Fruit fly (Drosophila melanogaster) whole organism, embryonic: Measurements from ENCODE around the gene acj6.

ENCODE experiments used
- Asciz ChIP-seq: fragments of 200-800 bp; sonication (Bioruptor generic); optimal IDR thresholded peaks from 2 replicates; lab custom pipeline; 2017; ENCODE audit warnings: missing biosample characterization, mild to moderate bottlenecking, missing genetic modification characterization, missing genetic modification reagents
- CG10979 ChIP-seq: fragments of 200-800 bp; sonication (Bioruptor generic); optimal IDR thresholded peaks from 2 replicates; lab custom pipeline; 2018; ENCODE audit warnings: missing biosample characterization, mild to moderate bottlenecking, missing genetic modification characterization, moderate library complexity
- CG11247 ChIP-seq: fragments of 200-800 bp; sonication (Bioruptor generic); IDR thresholded peaks from 2 replicates; pipeline ENCODE4 v1.3.6; 2022; ENCODE audit warnings: missing biosample characterization, missing genetic modification characterization
- CG12219 ChIP-seq: fragments of 200-800 bp; sonication (Bioruptor generic); optimal IDR thresholded peaks from 3 replicates; lab custom pipeline; 2018; ENCODE audit warnings: missing biosample characterization, mild to moderate bottlenecking, missing genetic modification characterization
- CG13296 ChIP-seq: fragments of 200-800 bp; sonication (Bioruptor generic); optimal IDR thresholded peaks from 3 replicates; lab custom pipeline; 2018; ENCODE audit warnings: missing biosample characterization, mild to moderate bottlenecking, missing genetic modification characterization
- CG1602 ChIP-seq: fragments of 200-800 bp; sonication (Bioruptor generic); optimal IDR thresholded peaks from 3 replicates; lab custom pipeline; 2016; ENCODE audit warnings: missing biosample characterization, missing genetic modification characterization
- CG16779 ChIP-seq: fragments of 200-800 bp; sonication (Bioruptor generic); IDR thresholded peaks from 2 replicates; pipeline ENCODE4 v1.3.6; 2022; ENCODE audit warnings: missing biosample characterization, missing genetic modification characterization
- CG1792 ChIP-seq: fragments of 200-800 bp; sonication (Bioruptor generic); optimal IDR thresholded peaks from 2 replicates; lab custom pipeline; 2016; ENCODE audit warnings: missing biosample characterization, missing genetic modification characterization
- CG1832 ChIP-seq: fragments of 200-800 bp; sonication (Bioruptor generic); optimal IDR thresholded peaks from 2 replicates; lab custom pipeline; 2017; ENCODE audit warnings: missing biosample characterization, mild to moderate bottlenecking, missing genetic modification characterization, inconsistent platforms
- CG2712 ChIP-seq: fragments of 200-800 bp; optimal IDR thresholded peaks from 3 replicates; lab custom pipeline; 2019; ENCODE audit warnings: missing biosample characterization, mild to moderate bottlenecking, missing genetic modification characterization, moderate library complexity
- CG2889 ChIP-seq: fragments of 200-800 bp; sonication (Bioruptor generic); IDR thresholded peaks from 3 replicates; pipeline ENCODE4 v1.3.6; 2022; ENCODE audit warnings: missing biosample characterization, missing genetic modification characterization
- CG30431 ChIP-seq: fragments of 200-800 bp; sonication (Bioruptor generic); optimal IDR thresholded peaks from 2 replicates; lab custom pipeline; 2017; ENCODE audit warnings: missing biosample characterization, missing genetic modification characterization
- CG31441 ChIP-seq: fragments of 200-800 bp; sonication (Bioruptor generic); IDR thresholded peaks from 2 replicates; pipeline ENCODE4 v1.3.6; 2022; ENCODE audit warnings: missing biosample characterization, missing genetic modification characterization
- CG34422 ChIP-seq: fragments of 200-800 bp; sonication (Bioruptor generic); IDR thresholded peaks from 3 replicates; pipeline ENCODE4 v1.3.6; 2022; ENCODE audit warnings: missing biosample characterization, missing genetic modification characterization
- CG3847 ChIP-seq: fragments of 200-800 bp; sonication (Bioruptor generic); IDR thresholded peaks from 2 replicates; pipeline ENCODE4 v1.3.6; 2022; ENCODE audit warnings: missing biosample characterization, missing genetic modification characterization
- CG5180 ChIP-seq: fragments of 200-800 bp; sonication (Bioruptor generic); optimal IDR thresholded peaks from 3 replicates; lab custom pipeline; 2017; ENCODE audit warnings: missing biosample characterization, missing genetic modification characterization, mild to moderate bottlenecking, moderate library complexity, missing genetic modification reagents
- CG7357 ChIP-seq: fragments of 200-800 bp; sonication (Bioruptor generic); IDR thresholded peaks from 3 replicates; pipeline ENCODE4 v1.3.6; 2022; ENCODE audit warnings: missing biosample characterization, missing genetic modification characterization
- CG8281 ChIP-seq: fragments of 200-800 bp; sonication (Bioruptor generic); optimal IDR thresholded peaks from 2 replicates; lab custom pipeline; 2018; ENCODE audit warnings: missing biosample characterization, mild to moderate bottlenecking, missing genetic modification characterization, moderate library complexity
- CG9797 ChIP-seq: fragments of 200-800 bp; sonication (Bioruptor generic); optimal IDR thresholded peaks from 3 replicates; lab custom pipeline; 2018; ENCODE audit warnings: missing biosample characterization, mild to moderate bottlenecking, missing genetic modification characterization
- CkIIα-i1 ChIP-seq: fragments of 200-800 bp; sonication (Bioruptor generic); IDR thresholded peaks from 2 replicates; pipeline ENCODE4 v1.3.6; 2022; ENCODE audit warnings: missing biosample characterization, missing genetic modification characterization
- Deaf1 ChIP-seq: fragments of 200-800 bp; optimal IDR thresholded peaks from 3 replicates; lab custom pipeline; 2019; ENCODE audit warnings: missing biosample characterization, mild to moderate bottlenecking, missing genetic modification characterization, moderate library complexity
- Dll ChIP-seq: fragments of 200-800 bp; sonication (Bioruptor generic); IDR thresholded peaks from 4 replicates; pipeline ENCODE4 v1.3.6; 2022; ENCODE audit warnings: missing biosample characterization, missing genetic modification characterization; ENCODE audit not compliant: partially characterized antibody
- Elba2 ChIP-seq: fragments of 200-800 bp; sonication (Bioruptor generic); optimal IDR thresholded peaks from 3 replicates; lab custom pipeline; 2016; ENCODE audit warnings: missing biosample characterization, missing genetic modification characterization
- HLH3B ChIP-seq: fragments of 200-800 bp; sonication (Bioruptor generic); IDR thresholded peaks from 2 replicates; pipeline ENCODE4 v1.3.6; 2022; ENCODE audit warnings: missing biosample characterization, missing genetic modification characterization
- Hand ChIP-seq: fragments of 200-800 bp; sonication (Bioruptor generic); optimal IDR thresholded peaks from 2 replicates; lab custom pipeline; 2017; ENCODE audit warnings: mild to moderate bottlenecking, missing biosample characterization, missing genetic modification reagents, missing genetic modification characterization
- Hmx ChIP-seq: fragments of 200-800 bp; sonication (Bioruptor generic); optimal IDR thresholded peaks from 2 replicates; lab custom pipeline; 2016; ENCODE audit warnings: missing biosample characterization, missing genetic modification characterization
- MBD-R2 ChIP-seq: fragments of 200-800 bp; sonication (Bioruptor generic); IDR thresholded peaks from 2 replicates; pipeline ENCODE4 v1.3.6; 2022; ENCODE audit warnings: missing biosample characterization, missing genetic modification characterization
- Meics ChIP-seq: fragments of 200-800 bp; sonication (Bioruptor generic); optimal IDR thresholded peaks from 2 replicates; lab custom pipeline; 2017; ENCODE audit warnings: missing biosample characterization, mild to moderate bottlenecking, missing genetic modification characterization
- NC2β ChIP-seq: fragments of 200-800 bp; sonication (Bioruptor generic); optimal IDR thresholded peaks from 2 replicates; lab custom pipeline; 2016; ENCODE audit warnings: missing biosample characterization, missing genetic modification characterization
- ac ChIP-seq: fragments of 200-800 bp; sonication (Bioruptor generic); optimal IDR thresholded peaks from 3 replicates; lab custom pipeline; 2017; ENCODE audit warnings: missing biosample characterization, mild to moderate bottlenecking, missing genetic modification characterization
- ase ChIP-seq: fragments of 200-800 bp; sonication (Bioruptor generic); IDR thresholded peaks from 3 replicates; pipeline ENCODE4 v1.3.6; 2022; ENCODE audit warnings: missing biosample characterization, missing genetic modification characterization
- br ChIP-seq: fragments of >200 bp; optimal IDR thresholded peaks from 2 replicates; lab custom pipeline; 2017
- btn ChIP-seq: fragments of 200-800 bp; sonication (Bioruptor generic); optimal IDR thresholded peaks from 2 replicates; lab custom pipeline; 2016; ENCODE audit warnings: missing biosample characterization, missing genetic modification characterization
- cato ChIP-seq: fragments of 200-800 bp; sonication (Bioruptor generic); optimal IDR thresholded peaks from 2 replicates; lab custom pipeline; 2016; ENCODE audit warnings: missing biosample characterization, missing genetic modification characterization, borderline replicate concordance
- dpn ChIP-seq, 2 experiments: fragments of 200-800 bp; sonication (Bioruptor generic); optimal IDR thresholded peaks; 3 replicates each; lab custom pipeline; 2016; ENCODE audit warnings: missing biosample characterization in 2 of 2, missing genetic modification characterization in 2 of 2
- esg ChIP-seq: fragments of 200-800 bp; sonication (Bioruptor generic); conservative IDR thresholded peaks from 2 replicates; pipeline ENCODE4 v1.3.6; 2022; ENCODE audit warnings: missing biosample characterization, missing genetic modification characterization
- ewg ChIP-seq: fragments of 200-800 bp; sonication (Bioruptor generic); optimal IDR thresholded peaks from 3 replicates; lab custom pipeline; 2017; ENCODE audit warnings: mild to moderate bottlenecking, missing biosample characterization, missing genetic modification reagents, missing genetic modification characterization
- fd3F ChIP-seq: fragments of 200-800 bp; sonication (Bioruptor generic); optimal IDR thresholded peaks from 2 replicates; lab custom pipeline; 2018; ENCODE audit warnings: missing biosample characterization, mild to moderate bottlenecking, missing genetic modification characterization, moderate library complexity
- gce ChIP-seq: fragments of 200-800 bp; sonication (Bioruptor generic); IDR thresholded peaks from 3 replicates; pipeline ENCODE4 v1.3.6; 2022; ENCODE audit warnings: missing biosample characterization, missing genetic modification characterization
- gcm ChIP-seq: fragments of 200-800 bp; sonication (Bioruptor generic); optimal IDR thresholded peaks from 2 replicates; lab custom pipeline; 2019; ENCODE audit warnings: missing biosample characterization, mild to moderate bottlenecking, missing genetic modification characterization, moderate library complexity
- gsb ChIP-seq: fragments of 200-800 bp; sonication (Bioruptor generic); IDR thresholded peaks from 2 replicates; pipeline ENCODE4 v1.3.6; 2022; ENCODE audit warnings: missing biosample characterization, missing genetic modification characterization
- her ChIP-seq: fragments of 200-800 bp; sonication (Bioruptor generic); optimal IDR thresholded peaks from 2 replicates; lab custom pipeline; 2016; ENCODE audit warnings: missing biosample characterization, missing genetic modification characterization
- lilli ChIP-seq: fragments of 200-800 bp; sonication (Bioruptor generic); optimal IDR thresholded peaks from 3 replicates; lab custom pipeline; 2016; ENCODE audit warnings: missing biosample characterization, missing genetic modification characterization
- nau ChIP-seq: fragments of 200-800 bp; sonication (Bioruptor generic); optimal IDR thresholded peaks from 3 replicates; lab custom pipeline; 2017; ENCODE audit warnings: missing biosample characterization, mild to moderate bottlenecking, missing genetic modification characterization, missing genetic modification reagents
- odd ChIP-seq: fragments of 200-800 bp; sonication (Bioruptor generic); optimal IDR thresholded peaks from 2 replicates; lab custom pipeline; 2017; ENCODE audit warnings: missing biosample characterization, mild to moderate bottlenecking, missing genetic modification characterization
- pho ChIP-seq: fragments of 200-800 bp; sonication (Bioruptor generic); optimal IDR thresholded peaks from 2 replicates; lab custom pipeline; 2016; ENCODE audit warnings: missing biosample characterization, missing genetic modification characterization
- seq ChIP-seq: fragments of 200-800 bp; sonication (Bioruptor generic); IDR thresholded peaks from 2 replicates; pipeline ENCODE4 v1.3.6; 2022; ENCODE audit warnings: missing biosample characterization, missing genetic modification characterization
- shn ChIP-seq: fragments of 200-800 bp; sonication (Bioruptor generic); optimal IDR thresholded peaks from 3 replicates; lab custom pipeline; 2016; ENCODE audit warnings: missing biosample characterization, missing genetic modification characterization
- sqz ChIP-seq: fragments of 200-800 bp; sonication (Bioruptor generic); optimal IDR thresholded peaks from 3 replicates; lab custom pipeline; 2018; ENCODE audit warnings: missing biosample characterization, mild to moderate bottlenecking, missing genetic modification characterization
- trh ChIP-seq: fragments of 200-800 bp; sonication (Bioruptor generic); optimal IDR thresholded peaks from 2 replicates; lab custom pipeline; 2016; ENCODE audit warnings: missing biosample characterization, missing genetic modification characterization
- unpg ChIP-seq: fragments of 200-800 bp; sonication (Bioruptor generic); optimal IDR thresholded peaks from 3 replicates; lab custom pipeline; 2018; ENCODE audit warnings: missing biosample characterization, mild to moderate bottlenecking, missing genetic modification characterization, moderate library complexity
- wdn ChIP-seq: fragments of 200-800 bp; sonication (Bioruptor generic); IDR thresholded peaks from 2 replicates; pipeline ENCODE4 v1.3.6; 2022; ENCODE audit warnings: missing biosample characterization, missing genetic modification characterization

acj6 gene

DNA sequence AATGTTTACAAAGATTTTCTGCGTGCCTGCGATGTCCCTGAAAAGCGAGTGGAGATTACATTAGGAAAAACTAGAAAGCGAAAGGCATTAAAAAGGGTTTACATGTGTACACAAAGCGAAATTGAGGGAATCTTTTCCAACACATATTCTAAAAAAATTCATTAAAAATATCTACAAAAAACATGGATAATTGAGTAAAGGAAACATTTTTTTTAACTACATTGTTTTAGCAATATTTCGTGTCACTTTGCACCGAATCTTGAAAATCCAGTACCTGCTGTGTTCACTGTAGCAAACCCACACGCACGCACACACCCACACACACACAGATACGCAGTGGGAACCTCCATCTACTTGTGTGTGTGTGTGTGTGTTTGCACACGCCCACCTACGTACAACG is 74.7 kb downstream of the acj6 start (continued):
- no peak for TF ChIP-seq Hmx (GFP tag; lab: Kevin White, UChicago)
- no peak for TF ChIP-seq CG9797
- no peak for TF ChIP-seq nau (GFP tag; lab: Kevin White, UChicago)
- peak; percentile 59; the same call in 2 of the 3 replicates for TF ChIP-seq gce
- TF ChIP-seq Meics (GFP tag; lab: Kevin White, UChicago) = peak; percentile 56
- no peak for TF ChIP-seq CG16779 (GFP tag; lab: Robert Waterston, UW)
- TF ChIP-seq Dll = no peak
- TF ChIP-seq ac (GFP tag; lab: Kevin White, UChicago) = no peak
- TF ChIP-seq CG1792 = no peak
- 0 out of 2 replicates have a peak, but pooled peaks have one; percentile 24 for TF ChIP-seq MBD-R2
- TF ChIP-seq Elba2 (GFP tag; lab: Kevin White, UChicago) = no peak
- no peak for TF ChIP-seq her (GFP tag; lab: Kevin White, UChicago)
- TF ChIP-seq CG11247 (GFP tag; lab: Robert Waterston, UW) = no peak
- TF ChIP-seq CG5180 (GFP tag; lab: Kevin White, UChicago) = no peak
- no peak for TF ChIP-seq Deaf1 (tag; lab: Kevin White, UChicago)
- TF ChIP-seq shn = no peak
- 0 out of 2 replicates have a peak, but pooled peaks have one; percentile 7 for TF ChIP-seq CG3847 (GFP tag; lab: Robert Waterston, UW)
- TF ChIP-seq lilli = peak; percentile 41
- no peak for TF ChIP-seq CG34422 (GFP tag; lab: Robert Waterston, UW)
- no peak for TF ChIP-seq HLH3B (GFP tag; lab: Robert Waterston, UW)
- TF ChIP-seq esg = no peak
- no peak for TF ChIP-seq CkIIα-i1 (GFP tag; lab: Robert Waterston, UW)
- TF ChIP-seq ase = no peak
- no peak for TF ChIP-seq CG2889
- no peak for TF ChIP-seq CG10979 (tag; lab: Kevin White, UChicago)
- peak; percentile 10 for TF ChIP-seq unpg (GFP tag; lab: Kevin White, UChicago)
- no peak for TF ChIP-seq trh (GFP tag; lab: Kevin White, UChicago)
- peak; percentile 23 for TF ChIP-seq Hand (GFP tag; lab: Kevin White, UChicago)
- no peak for TF ChIP-seq fd3F (GFP tag; lab: Kevin White, UChicago)
- TF ChIP-seq gsb (GFP tag; lab: Robert Waterston, UW) = 0 out of 2 replicates have a peak, but pooled peaks have one; percentile 10
- no peak for TF ChIP-seq CG2712 (tag; lab: Kevin White, UChicago)
- no peak for TF ChIP-seq NC2β
- TF ChIP-seq dpn (GFP tag; optimal IDR thresholded peaks at IDR 0.05; lab: Kevin White, UChicago) = peak in 1 of 2 experiments; percentile 10
- no peak for TF ChIP-seq gcm (GFP tag; lab: Kevin White, UChicago)
- no peak for TF ChIP-seq CG30431 (GFP tag; lab: Kevin White, UChicago)
- TF ChIP-seq CG1832 (GFP tag; lab: Kevin White, UChicago) = no peak
- no peak for TF ChIP-seq br (lab: Kevin White, UChicago)
- no peak for TF ChIP-seq Asciz (GFP tag; lab: Kevin White, UChicago)
- TF ChIP-seq CG8281 (tag; lab: Kevin White, UChicago) = no peak
- TF ChIP-seq CG12219 (GFP tag; lab: Kevin White, UChicago) = no peak
- TF ChIP-seq seq (GFP tag; lab: Robert Waterston, UW) = no peak
- TF ChIP-seq CG13296 (GFP tag; lab: Kevin White, UChicago) = no peak
- TF ChIP-seq CG7357 (GFP tag; lab: Robert Waterston, UW) = no peak
- no peak for TF ChIP-seq CG1602 (GFP tag; lab: Kevin White, UChicago)
- TF ChIP-seq cato (GFP tag; lab: Kevin White, UChicago) = no peak
- TF ChIP-seq CG31441 (GFP tag; lab: Robert Waterston, UW) = no peak
- TF ChIP-seq btn (GFP tag; lab: Kevin White, UChicago) = no peak
- TF ChIP-seq wdn (GFP tag; lab: Robert Waterston, UW) = no peak
- no peak for TF ChIP-seq ewg (GFP tag; lab: Kevin White, UChicago)
- peak; percentile 37 for TF ChIP-seq pho (GFP tag; lab: Kevin White, UChicago)
- TF ChIP-seq odd (GFP tag; lab: Kevin White, UChicago) = no peak
- TF ChIP-seq sqz = no peak
